Worm (Caenorhabditis elegans): ENCODE measurements around the gene ceh-49.
A peak's percentile ranks its signal among the peaks of the same experiment; 100 is the strongest.

Gene ceh-49

DNA sequence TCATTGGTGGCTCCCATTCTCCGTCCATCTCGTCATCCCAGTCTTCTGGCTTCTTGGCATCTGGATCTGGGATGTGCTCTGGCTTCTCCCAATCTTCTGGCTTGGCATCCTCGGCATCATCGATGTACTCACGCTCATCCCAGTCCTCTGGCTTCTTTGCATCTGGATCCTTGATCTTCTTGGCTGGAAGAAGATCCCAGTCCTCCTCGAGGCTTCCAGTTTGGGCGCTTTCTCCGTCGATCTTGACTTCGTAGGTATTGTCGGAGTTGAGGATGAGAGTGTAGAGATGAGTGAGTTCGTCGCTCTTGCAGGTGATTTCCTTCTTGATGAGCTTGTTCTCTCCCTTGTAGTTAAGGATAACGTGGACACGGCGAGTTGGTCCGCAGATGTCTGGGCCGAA lies 20.4 kb downstream of the ceh-49 start:
- TF ChIP-seq Y75B8A.6 (GFP tag; IDR thresholded peaks at IDR 0.05) (no peak), F37D6.2 (tag; optimal IDR thresholded peaks at IDR 0.05) (no peak), aha-1 (tag) (peak; percentile 77), ztf-11 (tag; optimal IDR thresholded peaks at IDR 0.05) (no peak)

DNA sequence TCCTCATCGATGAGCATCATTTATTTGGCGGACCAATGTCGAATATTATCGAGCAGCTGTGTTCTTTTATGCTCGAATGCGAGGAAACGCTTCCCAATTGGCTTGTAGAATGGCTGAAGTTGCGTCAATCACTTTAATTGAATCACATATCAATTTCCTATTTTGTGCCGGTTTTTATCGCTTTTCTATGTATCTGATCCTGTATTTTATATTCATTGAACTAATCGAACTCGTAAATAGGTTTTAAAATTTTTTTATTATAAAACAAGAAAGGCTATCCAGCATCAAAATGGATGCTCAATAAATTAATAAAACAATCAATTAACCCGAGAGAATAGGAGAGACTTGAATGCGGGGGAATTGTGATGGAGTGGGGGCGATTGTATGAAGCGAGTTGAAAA lies 21.3 kb downstream of the ceh-49 start:
- peak; percentile 77 for TF ChIP-seq aha-1 (tag)
- TF ChIP-seq lin-15B (tag; optimal IDR thresholded peaks at IDR 0.05) = no peak
- TF ChIP-seq nhr-11 (tag; optimal IDR thresholded peaks at IDR 0.05) = no peak
- TF ChIP-seq egl-43 (GFP tag; IDR thresholded peaks at IDR 0.05) = no peak
- TF ChIP-seq dpl-1 (GFP tag; optimal IDR thresholded peaks at IDR 0.05) = no peak
- no peak for TF ChIP-seq spr-3 (GFP tag; optimal IDR thresholded peaks at IDR 0.05)
- TF ChIP-seq ZK337.2 (GFP tag; IDR thresholded peaks at IDR 0.05) = no peak
- TF ChIP-seq nhr-10 (tag; optimal IDR thresholded peaks at IDR 0.05) = peak; percentile 14
- TF ChIP-seq madf-9 (GFP tag; conservative IDR thresholded peaks at IDR 0.05) = no peak
- TF ChIP-seq nhr-102 (tag; optimal IDR thresholded peaks at IDR 0.05) = peak; percentile 55
- TF ChIP-seq daf-8 (GFP tag; IDR thresholded peaks at IDR 0.05) = no peak
- TF ChIP-seq Y48G9A.11 (GFP tag; IDR thresholded peaks at IDR 0.05) = no peak
- no peak for TF ChIP-seq php-3 (GFP tag; IDR thresholded peaks at IDR 0.05)
- peak; percentile 43; the same call in 1 of the 2 replicates for TF ChIP-seq pha-4 (GFP tag; IDR thresholded peaks at IDR 0.05)
- no peak for TF ChIP-seq pha-4 (tag; optimal IDR thresholded peaks at IDR 0.05)
- TF ChIP-seq ceh-32 (tag; optimal IDR thresholded peaks at IDR 0.05; ENCODE audit: poor library complexity) = no peak
- no peak for TF ChIP-seq nhr-111 (GFP tag; optimal IDR thresholded peaks at IDR 0.05)
- peak; percentile 36; the same call in 1 of the 2 replicates for TF ChIP-seq Y75B8A.6 (GFP tag; IDR thresholded peaks at IDR 0.05)
- no peak for TF ChIP-seq jun-1 (tag; optimal IDR thresholded peaks at IDR 0.05)
- no peak for TF ChIP-seq zag-1 (tag; optimal IDR thresholded peaks at IDR 0.05)
- no peak for TF ChIP-seq dmd-9 (GFP tag; IDR thresholded peaks at IDR 0.05)
- TF ChIP-seq duxl-1 (tag; optimal IDR thresholded peaks at IDR 0.05; ENCODE audit: poor library complexity) = peak; percentile 44
- peak in 1 of 2 experiments; percentile 3 for TF ChIP-seq daf-16 (GFP tag; optimal IDR thresholded peaks at IDR 0.05)
- TF ChIP-seq daf-16 (tag; optimal IDR thresholded peaks at IDR 0.05) = peak; percentile 61
- no peak for TF ChIP-seq zip-11 (GFP tag; IDR thresholded peaks at IDR 0.05)
- peak; percentile 39 for TF ChIP-seq lin-38 (GFP tag; IDR thresholded peaks at IDR 0.05)
- TF ChIP-seq ztf-7 (tag; optimal IDR thresholded peaks at IDR 0.05) = no peak
- 0 out of 2 replicates have a peak, but pooled peaks have one; percentile 10 for TF ChIP-seq snpc-1.2 (GFP tag; IDR thresholded peaks at IDR 0.05)
- peak; percentile 51 for TF ChIP-seq zfp-3 (GFP tag; conservative IDR thresholded peaks at IDR 0.05)
- TF ChIP-seq egl-27 (tag; optimal IDR thresholded peaks at IDR 0.05) = no peak
- no peak for TF ChIP-seq ama-1 (optimal IDR thresholded peaks at IDR 0.05)
- peak; percentile 36 for TF ChIP-seq dve-1 (tag; optimal IDR thresholded peaks at IDR 0.05; ENCODE audit: insufficient read depth)
- 0 out of 2 replicates have a peak, but pooled peaks have one; percentile 13 for TF ChIP-seq tra-1 (GFP tag; IDR thresholded peaks at IDR 0.05)
- TF ChIP-seq T26A8.4 (GFP tag; IDR thresholded peaks at IDR 0.05) = peak; percentile 52; the same call in 1 of the 2 replicates
- peak in 1 of 2 experiments; percentile 84 for TF ChIP-seq unc-62 (GFP tag; optimal IDR thresholded peaks at IDR 0.05 in 1 of 2)
- TF ChIP-seq unc-62 (tag; optimal IDR thresholded peaks at IDR 0.05) = no peak
- TF ChIP-seq mes-2 (tag; optimal IDR thresholded peaks at IDR 0.05; ENCODE audit: poor library complexity, severe bottlenecking) = no peak
- no peak for TF ChIP-seq hlh-30 (tag; optimal IDR thresholded peaks at IDR 0.05; ENCODE audit: insufficient read depth)
- peak in 1 of 2 experiments; percentile 65 for TF ChIP-seq lsy-2 (tag; optimal IDR thresholded peaks at IDR 0.05)
- peak; percentile 23 for TF ChIP-seq F10B5.3 (tag; optimal IDR thresholded peaks at IDR 0.05)
- no peak for TF ChIP-seq mxl-3 (GFP tag; optimal IDR thresholded peaks at IDR 0.05)
- peak; percentile 6 for TF ChIP-seq hlh-11 (tag; optimal IDR thresholded peaks at IDR 0.05)
- no peak for TF ChIP-seq D1046.2 (GFP tag; IDR thresholded peaks at IDR 0.05)
- no peak for TF ChIP-seq ceh-44 (GFP tag; IDR thresholded peaks at IDR 0.05)
- no peak for TF ChIP-seq hmg-1.1 (GFP tag; IDR thresholded peaks at IDR 0.05)
- TF ChIP-seq ces-1 (GFP tag; optimal IDR thresholded peaks at IDR 0.05) = no peak
- TF ChIP-seq pqm-1 (tag; optimal IDR thresholded peaks at IDR 0.05) = peak; percentile 10
- TF ChIP-seq fos-1 (tag; optimal IDR thresholded peaks at IDR 0.05) = peak; percentile 3

Measured in whole organism, L4 larva.